Worm (Caenorhabditis elegans): Measurements from ENCODE around the gene bris-1.

bris-1 gene

ce11 chrIV:3826590-3827128, 7.5 kb upstream of the bris-1 start, which contains the start of gene F28F9.3 (continued):
- no peak for TF ChIP-seq lir-3 (tag; optimal IDR thresholded peaks at IDR 0.05; ENCODE audit: poor library complexity)
- peak; percentile 14 for TF ChIP-seq snu-23 (GFP tag; optimal IDR thresholded peaks at IDR 0.05)
- no peak for TF ChIP-seq pqm-1 (tag; optimal IDR thresholded peaks at IDR 0.05)
- TF ChIP-seq ces-1 (GFP tag; optimal IDR thresholded peaks at IDR 0.05): no peak
- peak; percentile 74 for TF ChIP-seq vab-15 (tag; optimal IDR thresholded peaks at IDR 0.05)
- TF ChIP-seq F16B12.6 (tag; optimal IDR thresholded peaks at IDR 0.05): no peak
- TF ChIP-seq efl-3 (GFP tag; optimal IDR thresholded peaks at IDR 0.05): no peak
- peak; percentile 76 for TF ChIP-seq nhr-85 (tag)
- no peak for TF ChIP-seq fkh-4 (tag; optimal IDR thresholded peaks at IDR 0.05; ENCODE audit: borderline replicate concordance)
- TF ChIP-seq nhr-28 (tag; optimal IDR thresholded peaks at IDR 0.05): no peak
- TF ChIP-seq nhr-47 (tag; optimal IDR thresholded peaks at IDR 0.05): no peak
- TF ChIP-seq ztf-11 (tag; optimal IDR thresholded peaks at IDR 0.05): peak in 1 of 2 experiments; percentile 20
- TF ChIP-seq nhr-71 (tag; optimal IDR thresholded peaks at IDR 0.05): peak; percentile 1

DNA sequence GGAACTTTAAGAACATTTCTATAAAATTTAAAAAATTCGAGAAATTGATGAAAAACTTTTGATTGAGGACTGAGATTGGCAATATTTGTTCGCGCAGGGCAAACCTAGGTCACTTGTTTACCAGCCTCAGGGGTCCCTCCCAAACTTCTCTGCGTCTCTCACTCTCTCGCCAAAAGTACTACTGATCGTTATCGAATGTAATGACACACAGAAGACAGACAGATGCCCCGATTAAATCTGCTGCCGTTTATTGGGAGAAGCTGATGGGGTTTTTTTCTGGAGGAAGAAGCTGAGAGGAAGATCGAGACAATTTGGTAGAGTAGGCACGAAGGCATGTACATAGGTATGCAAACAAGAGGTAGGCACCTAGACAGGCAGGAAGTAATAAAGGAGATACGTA, 6.3 kb upstream of the bris-1 start:
- no peak for TF ChIP-seq mab-9 (GFP tag; IDR thresholded peaks at IDR 0.05)
- no peak for TF ChIP-seq ztf-11 (tag; optimal IDR thresholded peaks at IDR 0.05)
- no peak for TF ChIP-seq mep-1 (tag; optimal IDR thresholded peaks at IDR 0.05)
- TF ChIP-seq zag-1 (tag; optimal IDR thresholded peaks at IDR 0.05): no peak
- TF ChIP-seq ceh-90 (tag; optimal IDR thresholded peaks at IDR 0.05): no peak
- TF ChIP-seq nhr-77 (tag; optimal IDR thresholded peaks at IDR 0.05): no peak
- TF ChIP-seq unc-130 (tag; optimal IDR thresholded peaks at IDR 0.05): no peak
- TF ChIP-seq lin-39 (tag; optimal IDR thresholded peaks at IDR 0.05): no peak
- TF ChIP-seq lsy-2 (tag; optimal IDR thresholded peaks at IDR 0.05): no peak
- no peak for TF ChIP-seq nhr-28 (tag; optimal IDR thresholded peaks at IDR 0.05)
- TF ChIP-seq Y116A8C.19 (tag; optimal IDR thresholded peaks at IDR 0.05; ENCODE audit: borderline replicate concordance): no peak
- TF ChIP-seq ceh-88 (GFP tag; IDR thresholded peaks at IDR 0.05): no peak
- TF ChIP-seq lir-3 (tag; optimal IDR thresholded peaks at IDR 0.05; ENCODE audit: poor library complexity): no peak
- TF ChIP-seq egl-27 (tag; optimal IDR thresholded peaks at IDR 0.05): no peak

DNA sequence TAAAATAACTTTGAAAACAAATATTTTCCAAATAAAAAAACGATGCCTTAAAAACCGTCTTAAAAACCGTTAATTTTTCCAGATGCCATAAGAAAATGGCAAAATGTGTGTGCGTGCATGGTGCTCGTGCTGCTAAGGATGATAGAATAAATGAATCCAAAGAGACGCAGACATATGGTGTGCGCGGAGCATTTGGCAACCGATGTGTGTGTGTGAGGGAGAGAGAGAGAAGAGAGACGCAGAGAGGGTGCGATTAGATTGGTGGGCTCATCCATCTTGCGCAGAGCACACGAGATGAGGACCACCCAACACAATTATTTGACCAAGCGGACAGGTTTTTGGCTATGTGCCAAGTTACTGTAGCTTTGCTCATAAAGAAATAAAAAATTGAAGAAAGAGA, 5.6 kb upstream of the bris-1 start:
- TF ChIP-seq jun-1 (tag; optimal IDR thresholded peaks at IDR 0.05) (no peak), dsc-1 (tag; optimal IDR thresholded peaks at IDR 0.05) (peak; percentile 28), fkh-10 (GFP tag; optimal IDR thresholded peaks at IDR 0.05) (no peak), nhr-12 (tag; optimal IDR thresholded peaks at IDR 0.05) (no peak), snu-23 (GFP tag; optimal IDR thresholded peaks at IDR 0.05) (peak; percentile 20), ceh-90 (tag; optimal IDR thresholded peaks at IDR 0.05) (no peak), C04F5.9 (tag; optimal IDR thresholded peaks at IDR 0.05) (no peak), C34B4.2 (tag; optimal IDR thresholded peaks at IDR 0.05) (no peak), egl-13 (tag; optimal IDR thresholded peaks at IDR 0.05) (no peak), unc-86 (tag; optimal IDR thresholded peaks at IDR 0.05) (no peak), rnt-1 (tag; optimal IDR thresholded peaks at IDR 0.05) (no peak), hlh-17 (GFP tag; optimal IDR thresholded peaks at IDR 0.05; ENCODE audit: borderline replicate concordance) (no peak), elt-3 (tag; optimal IDR thresholded peaks at IDR 0.05) (no peak), ces-1 (GFP tag; optimal IDR thresholded peaks at IDR 0.05) (no peak), elt-2 (tag; optimal IDR thresholded peaks at IDR 0.05) (no peak), Y116A8C.19 (tag; optimal IDR thresholded peaks at IDR 0.05; ENCODE audit: borderline replicate concordance) (no peak), xbp-1 (tag; optimal IDR thresholded peaks at IDR 0.05) (peak; percentile 9), ceh-8 (GFP tag; optimal IDR thresholded peaks at IDR 0.05) (no peak), nhr-19 (GFP tag; conservative IDR thresholded peaks at IDR 0.05) (no peak), mep-1 (tag; optimal IDR thresholded peaks at IDR 0.05) (peak; percentile 30), nhr-237 (tag; optimal IDR thresholded peaks at IDR 0.05) (no peak), swsn-7 (tag; optimal IDR thresholded peaks at IDR 0.05) (peak; percentile 21), lin-14 (GFP tag; optimal IDR thresholded peaks at IDR 0.05) (peak; percentile 73), fkh-4 (tag; optimal IDR thresholded peaks at IDR 0.05; ENCODE audit: borderline replicate concordance) (no peak), mab-9 (GFP tag; IDR thresholded peaks at IDR 0.05) (no peak), efl-1 (optimal IDR thresholded peaks at IDR 0.05) (peak; percentile 20 to 30), efl-1 (GFP tag; optimal IDR thresholded peaks at IDR 0.05 in 1 of 2) (no peak), unc-130 (tag; optimal IDR thresholded peaks at IDR 0.05) (no peak), aly-2 (tag; optimal IDR thresholded peaks at IDR 0.05) (no peak), unc-98 (GFP tag; IDR thresholded peaks at IDR 0.05) (no peak), nhr-47 (tag; optimal IDR thresholded peaks at IDR 0.05) (peak; percentile 33), hpl-2 (GFP tag; optimal IDR thresholded peaks at IDR 0.05) (no peak), pag-3 (tag; optimal IDR thresholded peaks at IDR 0.05; ENCODE audit: borderline replicate concordance, insufficient read depth) (no peak)
